Fruit fly (Drosophila melanogaster): ENCODE results near the gene fh.

fh gene

dm6 chrX:9103308-9104185 lies 45.3 kb downstream of the fh start, which contains the start of gene CG7766 (continued):
- TF ChIP-seq jigr1 (GFP tag; IDR thresholded peaks at IDR 0.05) (no peak), tna (GFP tag; IDR thresholded peaks at IDR 0.05; ENCODE audit: partially characterized antibody) (peak; percentile 13; the same call in 1 of the 2 replicates), Ssrp (tag; optimal IDR thresholded peaks at IDR 0.05) (no peak), sim (GFP tag; IDR thresholded peaks at IDR 0.05) (no peak), CG8388 (GFP tag; optimal IDR thresholded peaks at IDR 0.05) (no peak), Mrtf (GFP tag; IDR thresholded peaks at IDR 0.05) (no peak), lab (GFP tag; optimal IDR thresholded peaks at IDR 0.05) (no peak), CG42726 (GFP tag; IDR thresholded peaks at IDR 0.05; ENCODE audit: partially characterized antibody) (no peak), Sry-β (GFP tag; optimal IDR thresholded peaks at IDR 0.05) (no peak), ewg (GFP tag; optimal IDR thresholded peaks at IDR 0.05) (no peak), CG18764 (GFP tag; optimal IDR thresholded peaks at IDR 0.05) (no peak), CHES-1-like (GFP tag; optimal IDR thresholded peaks at IDR 0.05) (no peak), CG31388 (GFP tag; optimal IDR thresholded peaks at IDR 0.05) (no peak), Nf-YB (GFP tag; optimal IDR thresholded peaks at IDR 0.05) (no peak), emc (GFP tag; optimal IDR thresholded peaks at IDR 0.05) (no peak), CG31441 (GFP tag; IDR thresholded peaks at IDR 0.05) (no peak), MESR4 (GFP tag; optimal IDR thresholded peaks at IDR 0.05) (peak; percentile 78), Bteb2 (GFP tag; optimal IDR thresholded peaks at IDR 0.05) (no peak), ham (GFP tag; IDR thresholded peaks at IDR 0.05) (no peak), NC2β (GFP tag; optimal IDR thresholded peaks at IDR 0.05) (no peak), dysf (GFP tag; IDR thresholded peaks at IDR 0.05) (no peak), Sin3A (optimal IDR thresholded peaks at IDR 0.05) (peak; percentile 23), Fer1 (GFP tag; optimal IDR thresholded peaks at IDR 0.05) (no peak), z (GFP tag; IDR thresholded peaks at IDR 0.05) (no peak), Usf (GFP tag; optimal IDR thresholded peaks at IDR 0.05) (no peak), CG7839 (tag; optimal IDR thresholded peaks at IDR 0.05) (no peak), sc (optimal IDR thresholded peaks at IDR 0.05) (no peak), sc (GFP tag; optimal IDR thresholded peaks at IDR 0.05) (no peak), BEAF-32 (GFP tag; optimal IDR thresholded peaks at IDR 0.05) (peak; percentile 35), CG12659 (GFP tag; optimal IDR thresholded peaks at IDR 0.05) (peak; percentile 41), C15 (GFP tag; IDR thresholded peaks at IDR 0.05) (no peak), ken (GFP tag; IDR thresholded peaks at IDR 0.05) (no peak), vnd (GFP tag; IDR thresholded peaks at IDR 0.05; ENCODE audit: partially characterized antibody) (no peak), CG3163 (GFP tag; optimal IDR thresholded peaks at IDR 0.05) (no peak), Scr (GFP tag; IDR thresholded peaks at IDR 0.05; ENCODE audit: partially characterized antibody) (no peak), H15 (GFP tag; IDR thresholded peaks at IDR 0.05) (no peak), CG18262 (tag; optimal IDR thresholded peaks at IDR 0.05) (no peak), ssp (GFP tag; IDR thresholded peaks at IDR 0.05) (no peak), cwo (GFP tag; optimal IDR thresholded peaks at IDR 0.05) (no peak), ash1 (GFP tag; optimal IDR thresholded peaks at IDR 0.05) (no peak), CG16815 (GFP tag; optimal IDR thresholded peaks at IDR 0.05) (no peak), scrt (GFP tag; optimal IDR thresholded peaks at IDR 0.05) (no peak), pum (GFP tag; optimal IDR thresholded peaks at IDR 0.05) (no peak), CG12236 (GFP tag; optimal IDR thresholded peaks at IDR 0.05) (no peak), CG34422 (GFP tag; IDR thresholded peaks at IDR 0.05) (0 out of 3 replicates have a peak, but pooled peaks have one; percentile 12), CG10321 (GFP tag; IDR thresholded peaks at IDR 0.05) (no peak), crol (GFP tag; IDR thresholded peaks at IDR 0.05) (peak; percentile 57; the same call in 1 of the 2 replicates), CG30431 (GFP tag; optimal IDR thresholded peaks at IDR 0.05) (no peak), gro (GFP tag; optimal IDR thresholded peaks at IDR 0.05) (no peak), CG16863 (GFP tag; optimal IDR thresholded peaks at IDR 0.05) (no peak)
